Fruit fly (Drosophila melanogaster): ENCODE measurements around the gene CG4080.
A peak's percentile ranks its signal among the peaks of the same experiment; 100 is the strongest.

CG4080 gene

DNA sequence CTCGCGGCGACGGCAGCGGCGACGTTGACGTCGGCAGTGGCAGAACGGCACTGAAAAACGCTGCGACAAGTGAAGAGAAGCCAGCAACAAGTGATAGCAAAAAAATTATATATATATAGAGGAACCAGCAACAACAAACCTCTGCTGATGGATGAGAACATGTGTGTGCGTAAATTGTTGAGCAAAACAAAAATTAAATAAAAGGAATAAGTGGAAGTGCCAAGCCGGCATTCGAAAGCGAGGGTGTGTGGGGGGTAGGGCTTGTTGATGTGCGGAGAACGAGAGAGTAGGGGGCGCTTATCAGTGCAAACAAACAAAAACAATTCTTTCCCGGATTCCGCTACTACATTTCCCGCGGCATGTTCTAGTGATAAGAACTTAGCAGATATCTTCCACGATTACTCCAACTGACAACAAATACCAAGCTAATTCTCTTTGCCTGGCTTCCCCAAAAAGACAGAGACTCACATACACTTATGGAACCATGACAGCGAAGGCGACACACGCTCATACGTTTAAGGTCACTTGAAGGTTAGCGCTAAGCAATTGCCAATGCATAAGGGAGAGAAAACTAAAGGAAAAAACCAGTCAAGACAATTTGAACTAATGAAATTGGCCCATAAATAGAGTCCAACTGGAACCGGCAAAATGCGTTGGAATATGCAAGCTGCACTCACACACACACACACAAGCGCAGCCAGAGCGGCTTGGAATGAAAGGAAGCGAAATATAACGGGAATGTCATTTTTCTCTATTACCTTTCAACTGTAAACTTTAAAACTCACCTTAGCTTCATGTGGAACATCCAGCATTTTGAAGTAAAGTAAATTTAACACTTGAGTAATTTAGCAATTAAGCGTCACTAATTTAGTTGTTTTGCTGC lies 41.0 kb downstream of the CG4080 start (continued):
- no peak for TF ChIP-seq CG7928 (GFP tag; optimal IDR thresholded peaks at IDR 0.05)
- no peak for TF ChIP-seq CG4424 (GFP tag; optimal IDR thresholded peaks at IDR 0.05)
- no peak for TF ChIP-seq CG9932 (GFP tag; IDR thresholded peaks at IDR 0.05)
- TF ChIP-seq Nf-YA (GFP tag; IDR thresholded peaks at IDR 0.05), result no peak
- TF ChIP-seq CG2712 (tag; optimal IDR thresholded peaks at IDR 0.05), result no peak
- TF ChIP-seq insv (GFP tag; optimal IDR thresholded peaks at IDR 0.05), result peak in 1 of 2 experiments; percentile 88
- no peak for TF ChIP-seq Mes4 (GFP tag; optimal IDR thresholded peaks at IDR 0.05)
- no peak for TF ChIP-seq tna (GFP tag; IDR thresholded peaks at IDR 0.05; ENCODE audit: partially characterized antibody)
- peak; percentile 6 for TF ChIP-seq sqz (GFP tag; optimal IDR thresholded peaks at IDR 0.05)
- TF ChIP-seq nom (GFP tag; optimal IDR thresholded peaks at IDR 0.05), result peak; percentile 69
- no peak for TF ChIP-seq ranshi (GFP tag; IDR thresholded peaks at IDR 0.05)
- TF ChIP-seq fru (optimal IDR thresholded peaks at IDR 0.05), result no peak
- TF ChIP-seq CHES-1-like (GFP tag; optimal IDR thresholded peaks at IDR 0.05), result no peak
- no peak for TF ChIP-seq CG8478 (optimal IDR thresholded peaks at IDR 0.05)
- no peak for TF ChIP-seq bowl (GFP tag; IDR thresholded peaks at IDR 0.05)
- no peak for TF ChIP-seq pfk (GFP tag; optimal IDR thresholded peaks at IDR 0.05)
- no peak for TF ChIP-seq CG7556 (GFP tag; optimal IDR thresholded peaks at IDR 0.05)
- TF ChIP-seq CG14014 (GFP tag; IDR thresholded peaks at IDR 0.05), result no peak
- TF ChIP-seq fu2 (GFP tag; optimal IDR thresholded peaks at IDR 0.05), result no peak
- no peak for TF ChIP-seq CG7745 (tag; optimal IDR thresholded peaks at IDR 0.05)
- no peak for TF ChIP-seq Myb (GFP tag; optimal IDR thresholded peaks at IDR 0.05)
- TF ChIP-seq BEAF-32 (GFP tag; optimal IDR thresholded peaks at IDR 0.05), result no peak
- no peak for TF ChIP-seq CG30403 (GFP tag; optimal IDR thresholded peaks at IDR 0.05)
- no peak for TF ChIP-seq Lim3 (GFP tag; IDR thresholded peaks at IDR 0.05)
- no peak for TF ChIP-seq sc (optimal IDR thresholded peaks at IDR 0.05)
- TF ChIP-seq sc (GFP tag; optimal IDR thresholded peaks at IDR 0.05), result no peak
- TF ChIP-seq CG8359 (GFP tag; optimal IDR thresholded peaks at IDR 0.05; ENCODE audit: borderline replicate concordance), result no peak
- no peak for TF ChIP-seq tio (GFP tag; optimal IDR thresholded peaks at IDR 0.05)
- TF ChIP-seq pb (GFP tag; optimal IDR thresholded peaks at IDR 0.05), result no peak
- TF ChIP-seq CG9609 (GFP tag; optimal IDR thresholded peaks at IDR 0.05), result no peak
- no peak for TF ChIP-seq ac (GFP tag; optimal IDR thresholded peaks at IDR 0.05)
- no peak for TF ChIP-seq Ssrp (tag; optimal IDR thresholded peaks at IDR 0.05)
- TF ChIP-seq nerfin-2 (GFP tag; IDR thresholded peaks at IDR 0.05; ENCODE audit: partially characterized antibody), result no peak
- no peak for TF ChIP-seq Dek (tag; optimal IDR thresholded peaks at IDR 0.05)
- TF ChIP-seq Dfd (GFP tag; optimal IDR thresholded peaks at IDR 0.05), result no peak
- TF ChIP-seq CG16863 (GFP tag; optimal IDR thresholded peaks at IDR 0.05), result no peak
- peak; percentile 26 for TF ChIP-seq mirr (GFP tag; optimal IDR thresholded peaks at IDR 0.05)
- no peak for TF ChIP-seq tx (GFP tag; optimal IDR thresholded peaks at IDR 0.05)
- no peak for TF ChIP-seq Neu2 (GFP tag; optimal IDR thresholded peaks at IDR 0.05; ENCODE audit: borderline replicate concordance)
- no peak for TF ChIP-seq CG4820 (GFP tag; optimal IDR thresholded peaks at IDR 0.05)
- TF ChIP-seq CG7357 (GFP tag; IDR thresholded peaks at IDR 0.05), result no peak
- TF ChIP-seq nau (GFP tag; optimal IDR thresholded peaks at IDR 0.05), result no peak
- no peak for TF ChIP-seq CG2120 (GFP tag; optimal IDR thresholded peaks at IDR 0.05)
- peak; percentile 15 for TF ChIP-seq caup (GFP tag; optimal IDR thresholded peaks at IDR 0.05; ENCODE audit: severe bottlenecking)
- no peak for TF ChIP-seq CG33213 (GFP tag; optimal IDR thresholded peaks at IDR 0.05)
- peak; percentile 98 for TF ChIP-seq ERR (GFP tag; optimal IDR thresholded peaks at IDR 0.05)
- TF ChIP-seq CG14710 (tag; optimal IDR thresholded peaks at IDR 0.05), result no peak
- peak; percentile 60 for TF ChIP-seq CG12769 (tag; optimal IDR thresholded peaks at IDR 0.05)
- TF ChIP-seq ATbp (GFP tag; optimal IDR thresholded peaks at IDR 0.05), result no peak
- no peak for TF ChIP-seq Dip3 (GFP tag; optimal IDR thresholded peaks at IDR 0.05)

Data from whole organism, embryonic.